ENCODE assay signal across 1 fruit fly cellular context in genomic region chrX:10822678-10823440, dm6.
TF ChIP-seq lines count a peak whose summit lies in the region.

No protein-coding gene starts in this region.

TF ChIP-seq in whole organism, embryonic, 481 proteins besides CTCF, POLR2A, EP300 and RAD21 (continued from another document and continues in another):
- peak; percentile 72 for TF ChIP-seq CG17328 (GFP tag; IDR thresholded peaks at IDR 0.05; lab: Robert Waterston, UW)
- no peak for TF ChIP-seq CG11696 (GFP tag; IDR thresholded peaks at IDR 0.05; lab: Robert Waterston, UW)
- TF ChIP-seq Camta (GFP tag; optimal IDR thresholded peaks at IDR 0.05; lab: Kevin White, UChicago): no peak
- TF ChIP-seq Dip2 (GFP tag; IDR thresholded peaks at IDR 0.05; lab: Robert Waterston, UW): no peak
- 0 out of 2 replicates have a peak, but pooled peaks have one; percentile 37 for TF ChIP-seq Ada2b (GFP tag; IDR thresholded peaks at IDR 0.05; lab: Robert Waterston, UW)
- TF ChIP-seq Max (GFP tag; optimal IDR thresholded peaks at IDR 0.05; lab: Kevin White, UChicago): peak; percentile 30
- peak; percentile 53 for TF ChIP-seq CG17385 (GFP tag; optimal IDR thresholded peaks at IDR 0.05; lab: Kevin White, UChicago)
- no peak for TF ChIP-seq crc (GFP tag; optimal IDR thresholded peaks at IDR 0.05; lab: Kevin White, UChicago)
- TF ChIP-seq CG18619 (GFP tag; optimal IDR thresholded peaks at IDR 0.05; lab: Kevin White, UChicago): peak; percentile 54
- TF ChIP-seq Hr39 (optimal IDR thresholded peaks at IDR 0.05; lab: Kevin White, UChicago): no peak
- no peak for TF ChIP-seq TFAM (GFP tag; optimal IDR thresholded peaks at IDR 0.05; lab: Kevin White, UChicago)
- no peak for TF ChIP-seq Dp (GFP tag; optimal IDR thresholded peaks at IDR 0.05; lab: Kevin White, UChicago)
- TF ChIP-seq Pdp1 (GFP tag; optimal IDR thresholded peaks at IDR 0.05; lab: Kevin White, UChicago): peak; percentile 15 to 41
- TF ChIP-seq CG3065 (GFP tag; optimal IDR thresholded peaks at IDR 0.05; lab: Kevin White, UChicago): peak; percentile 24
- no peak for TF ChIP-seq Antp (GFP tag; optimal IDR thresholded peaks at IDR 0.05; lab: Kevin White, UChicago)
- TF ChIP-seq CG12155 (GFP tag; optimal IDR thresholded peaks at IDR 0.05; lab: Kevin White, UChicago): peak; percentile 33
- peak; percentile 89 for TF ChIP-seq CG12391 (tag; optimal IDR thresholded peaks at IDR 0.05; lab: Kevin White, UChicago)
- TF ChIP-seq CG32772 (GFP tag; IDR thresholded peaks at IDR 0.05; lab: Robert Waterston, UW): peak; percentile 28; the same call in 1 of the 2 replicates
- TF ChIP-seq CG10209 (GFP tag; optimal IDR thresholded peaks at IDR 0.05; lab: Kevin White, UChicago): peak; percentile 75
- peak; percentile 47 for TF ChIP-seq CG12299 (tag; optimal IDR thresholded peaks at IDR 0.05; lab: Kevin White, UChicago)
- no peak for TF ChIP-seq gfzf (GFP tag; optimal IDR thresholded peaks at IDR 0.05; lab: Kevin White, UChicago)
- no peak for TF ChIP-seq gce (GFP tag; IDR thresholded peaks at IDR 0.05; lab: Robert Waterston, UW)
- TF ChIP-seq CG30403 (GFP tag; optimal IDR thresholded peaks at IDR 0.05; lab: Kevin White, UChicago): peak; percentile 56
- peak; percentile 27 for TF ChIP-seq NC2β (GFP tag; optimal IDR thresholded peaks at IDR 0.05; lab: Kevin White, UChicago)
- no peak for TF ChIP-seq CG7963 (GFP tag; IDR thresholded peaks at IDR 0.05; lab: Robert Waterston, UW; ENCODE audit: partially characterized antibody)
- TF ChIP-seq Six4 (GFP tag; optimal IDR thresholded peaks at IDR 0.05; lab: Kevin White, UChicago): peak; percentile 24
- 0 out of 2 replicates have a peak, but pooled peaks have one; percentile 31 for TF ChIP-seq CG3847 (GFP tag; IDR thresholded peaks at IDR 0.05; lab: Robert Waterston, UW)
- no peak for TF ChIP-seq en (GFP tag; optimal IDR thresholded peaks at IDR 0.05; lab: Kevin White, UChicago)
- peak; percentile 63 for TF ChIP-seq CG13296 (GFP tag; optimal IDR thresholded peaks at IDR 0.05; lab: Kevin White, UChicago)
- TF ChIP-seq jing (GFP tag; optimal IDR thresholded peaks at IDR 0.05; lab: Kevin White, UChicago): peak; percentile 32
- peak; percentile 4 for TF ChIP-seq NC2α (GFP tag; optimal IDR thresholded peaks at IDR 0.05; lab: Kevin White, UChicago)
- TF ChIP-seq CG4617 (GFP tag; optimal IDR thresholded peaks at IDR 0.05; lab: Kevin White, UChicago; ENCODE audit: borderline replicate concordance): peak; percentile 34
- peak; percentile 66 for TF ChIP-seq Blimp-1 (GFP tag; optimal IDR thresholded peaks at IDR 0.05; lab: Kevin White, UChicago)
- peak; percentile 77 for TF ChIP-seq Med (GFP tag; lab: Kevin White, UChicago)
- no peak for TF ChIP-seq yki (optimal IDR thresholded peaks at IDR 0.05; lab: Kevin White, UChicago)
- TF ChIP-seq CG6272 (GFP tag; IDR thresholded peaks at IDR 0.05; lab: Robert Waterston, UW): no peak
- TF ChIP-seq jumu (GFP tag; optimal IDR thresholded peaks at IDR 0.05; lab: Kevin White, UChicago): peak; percentile 32
- TF ChIP-seq tap (tag; optimal IDR thresholded peaks at IDR 0.05; lab: Kevin White, UChicago): peak; percentile 68
- TF ChIP-seq HmgD (GFP tag; optimal IDR thresholded peaks at IDR 0.05; lab: Kevin White, UChicago): no peak
- TF ChIP-seq sd (tag; optimal IDR thresholded peaks at IDR 0.05; lab: Kevin White, UChicago): peak; percentile 18
- TF ChIP-seq CG18262 (tag; optimal IDR thresholded peaks at IDR 0.05; lab: Kevin White, UChicago): peak; percentile 89
- TF ChIP-seq abd-A (tag; optimal IDR thresholded peaks at IDR 0.05; lab: Kevin White, UChicago): no peak
- no peak for TF ChIP-seq CG6791 (GFP tag; IDR thresholded peaks at IDR 0.05; lab: Robert Waterston, UW; ENCODE audit: partially characterized antibody)
- peak; percentile 60 for TF ChIP-seq CG1529 (GFP tag; optimal IDR thresholded peaks at IDR 0.05; lab: Kevin White, UChicago)
- TF ChIP-seq CG30431 (GFP tag; optimal IDR thresholded peaks at IDR 0.05; lab: Kevin White, UChicago): peak; percentile 57
- peak; percentile 63 for TF ChIP-seq CG3281 (GFP tag; optimal IDR thresholded peaks at IDR 0.05; lab: Kevin White, UChicago)
- TF ChIP-seq CG16779 (GFP tag; IDR thresholded peaks at IDR 0.05; lab: Robert Waterston, UW): no peak
- TF ChIP-seq Nf-YC (tag; optimal IDR thresholded peaks at IDR 0.05; lab: Kevin White, UChicago): peak; percentile 40
- TF ChIP-seq salm (tag; optimal IDR thresholded peaks at IDR 0.05; lab: Kevin White, UChicago): peak; percentile 40
- no peak for TF ChIP-seq fd64A (GFP tag; optimal IDR thresholded peaks at IDR 0.05; lab: Kevin White, UChicago)
- no peak for TF ChIP-seq Scr (GFP tag; IDR thresholded peaks at IDR 0.05; lab: Robert Waterston, UW; ENCODE audit: partially characterized antibody)
- no peak for TF ChIP-seq Dad (GFP tag; optimal IDR thresholded peaks at IDR 0.05; lab: Kevin White, UChicago)
- TF ChIP-seq fu2 (GFP tag; optimal IDR thresholded peaks at IDR 0.05; lab: Kevin White, UChicago): no peak
- no peak for TF ChIP-seq pita (GFP tag; optimal IDR thresholded peaks at IDR 0.05; lab: Kevin White, UChicago)
- TF ChIP-seq CG2199 (GFP tag; IDR thresholded peaks at IDR 0.05; lab: Robert Waterston, UW): peak; percentile 56; the same call in 1 of the 3 replicates
- TF ChIP-seq CG10565 (GFP tag; optimal IDR thresholded peaks at IDR 0.05; lab: Kevin White, UChicago): no peak
- TF ChIP-seq sug (tag; optimal IDR thresholded peaks at IDR 0.05; lab: Kevin White, UChicago): peak; percentile 18
- no peak for TF ChIP-seq CG7271 (tag; optimal IDR thresholded peaks at IDR 0.05; lab: Kevin White, UChicago)
- peak; percentile 66 for TF ChIP-seq gcm (GFP tag; optimal IDR thresholded peaks at IDR 0.05; lab: Kevin White, UChicago)
- TF ChIP-seq CG8765 (GFP tag; IDR thresholded peaks at IDR 0.05; lab: Robert Waterston, UW): peak; percentile 57; the same call in 1 of the 2 replicates
- peak in 1 of 2 experiments; percentile 9 for TF ChIP-seq Trl (optimal IDR thresholded peaks at IDR 0.05; lab: Kevin White, UChicago)
- TF ChIP-seq Trl (GFP tag; optimal IDR thresholded peaks at IDR 0.05; lab: Kevin White, UChicago): no peak
- no peak for TF ChIP-seq h (optimal IDR thresholded peaks at IDR 0.05; lab: Kevin White, UChicago)
- peak; percentile 56 for TF ChIP-seq E2f1 (GFP tag; IDR thresholded peaks at IDR 0.05; lab: Robert Waterston, UW)
- no peak for TF ChIP-seq B-H2 (GFP tag; optimal IDR thresholded peaks at IDR 0.05; lab: Kevin White, UChicago)
- no peak for TF ChIP-seq CG10543 (GFP tag; optimal IDR thresholded peaks at IDR 0.05; lab: Kevin White, UChicago)
- TF ChIP-seq CG7745 (tag; optimal IDR thresholded peaks at IDR 0.05; lab: Kevin White, UChicago): no peak
- TF ChIP-seq Poxn (GFP tag; IDR thresholded peaks at IDR 0.05; lab: Robert Waterston, UW): no peak
- peak; percentile 29 for TF ChIP-seq nau (GFP tag; optimal IDR thresholded peaks at IDR 0.05; lab: Kevin White, UChicago)
- no peak for TF ChIP-seq cas (GFP tag; IDR thresholded peaks at IDR 0.05; lab: Robert Waterston, UW)
- TF ChIP-seq CG15601 (tag; optimal IDR thresholded peaks at IDR 0.05; lab: Kevin White, UChicago): peak; percentile 62
- TF ChIP-seq wek (GFP tag; optimal IDR thresholded peaks at IDR 0.05; lab: Kevin White, UChicago): peak; percentile 2
- TF ChIP-seq Hr78 (GFP tag; optimal IDR thresholded peaks at IDR 0.05; lab: Kevin White, UChicago): no peak
- no peak for TF ChIP-seq Ravus (GFP tag; IDR thresholded peaks at IDR 0.05; lab: Robert Waterston, UW)
- TF ChIP-seq ftz-f1 (GFP tag; optimal IDR thresholded peaks at IDR 0.05; lab: Kevin White, UChicago): no peak
- no peak for TF ChIP-seq ham (GFP tag; IDR thresholded peaks at IDR 0.05; lab: Robert Waterston, UW)
- TF ChIP-seq Jarid2 (GFP tag; optimal IDR thresholded peaks at IDR 0.05; lab: Kevin White, UChicago): peak; percentile 27
- TF ChIP-seq Atf6 (GFP tag; IDR thresholded peaks at IDR 0.05; lab: Robert Waterston, UW): peak; percentile 26; the same call in 1 of the 2 replicates
- TF ChIP-seq HHEX (GFP tag; optimal IDR thresholded peaks at IDR 0.05; lab: Kevin White, UChicago): peak; percentile 47
- TF ChIP-seq twi (tag; optimal IDR thresholded peaks at IDR 0.05; lab: Kevin White, UChicago): peak; percentile 79
- TF ChIP-seq CG32532 (GFP tag; IDR thresholded peaks at IDR 0.05; lab: Robert Waterston, UW): no peak; the same call in 1 of the 2 replicates
- peak; percentile 89 for TF ChIP-seq Adf1 (GFP tag; IDR thresholded peaks at IDR 0.05; lab: Robert Waterston, UW)
- TF ChIP-seq Hsf (GFP tag; optimal IDR thresholded peaks at IDR 0.05; lab: Kevin White, UChicago): peak; percentile 66
- TF ChIP-seq Xrp1 (GFP tag; IDR thresholded peaks at IDR 0.05; lab: Robert Waterston, UW): peak; percentile 78
- TF ChIP-seq klu (GFP tag; IDR thresholded peaks at IDR 0.05; lab: Robert Waterston, UW): no peak
- TF ChIP-seq run (tag; optimal IDR thresholded peaks at IDR 0.05; lab: Kevin White, UChicago): peak; percentile 26
- TF ChIP-seq D (optimal IDR thresholded peaks at IDR 0.05; lab: Kevin White, UChicago): no peak
- TF ChIP-seq D (GFP tag; optimal IDR thresholded peaks at IDR 0.05; lab: Kevin White, UChicago): peak; percentile 76
- TF ChIP-seq shn (GFP tag; optimal IDR thresholded peaks at IDR 0.05; lab: Kevin White, UChicago): peak; percentile 44
- peak; percentile 59 for TF ChIP-seq tin (GFP tag; optimal IDR thresholded peaks at IDR 0.05; lab: Kevin White, UChicago)
- no peak for TF ChIP-seq CG14014 (GFP tag; IDR thresholded peaks at IDR 0.05; lab: Robert Waterston, UW)
- no peak for TF ChIP-seq CG2129 (GFP tag; IDR thresholded peaks at IDR 0.05; lab: Robert Waterston, UW; ENCODE audit: partially characterized antibody)
- TF ChIP-seq cwo (GFP tag; optimal IDR thresholded peaks at IDR 0.05; lab: Kevin White, UChicago): peak; percentile 47
- no peak for TF ChIP-seq pan (optimal IDR thresholded peaks at IDR 0.05; lab: Kevin White, UChicago)
- TF ChIP-seq pan (GFP tag; optimal IDR thresholded peaks at IDR 0.05 in 1 of 2, IDR thresholded peaks at IDR 0.05 in 1 of 2): no peak
- peak; percentile 51 for TF ChIP-seq HLH3B (GFP tag; IDR thresholded peaks at IDR 0.05; lab: Robert Waterston, UW)
- peak; percentile 39 for TF ChIP-seq CG2202 (tag; optimal IDR thresholded peaks at IDR 0.05; lab: Kevin White, UChicago)
- TF ChIP-seq Ssrp (tag; optimal IDR thresholded peaks at IDR 0.05; lab: Kevin White, UChicago): peak; percentile 80
- TF ChIP-seq bigmax (GFP tag; optimal IDR thresholded peaks at IDR 0.05; lab: Kevin White, UChicago): no peak
- TF ChIP-seq pho (GFP tag; optimal IDR thresholded peaks at IDR 0.05; lab: Kevin White, UChicago): peak; percentile 25
- peak; percentile 83 for TF ChIP-seq nmo (GFP tag; optimal IDR thresholded peaks at IDR 0.05; lab: Kevin White, UChicago)
- no peak for TF ChIP-seq Side (GFP tag; optimal IDR thresholded peaks at IDR 0.05; lab: Kevin White, UChicago)
- TF ChIP-seq grau (tag; optimal IDR thresholded peaks at IDR 0.05; lab: Kevin White, UChicago): peak; percentile 96
- TF ChIP-seq odd (GFP tag; optimal IDR thresholded peaks at IDR 0.05; lab: Kevin White, UChicago): peak; percentile 47
- peak; percentile 76 for TF ChIP-seq CG1603 (tag; optimal IDR thresholded peaks at IDR 0.05; lab: Kevin White, UChicago)
- peak; percentile 51 for TF ChIP-seq Dek (tag; optimal IDR thresholded peaks at IDR 0.05; lab: Kevin White, UChicago)
- peak; percentile 31 for TF ChIP-seq fd3F (GFP tag; optimal IDR thresholded peaks at IDR 0.05; lab: Kevin White, UChicago)
- peak; percentile 13 for TF ChIP-seq bab2 (GFP tag; optimal IDR thresholded peaks at IDR 0.05; lab: Kevin White, UChicago)
- TF ChIP-seq mld (GFP tag; IDR thresholded peaks at IDR 0.05; lab: Robert Waterston, UW; ENCODE audit: partially characterized antibody): no peak
- TF ChIP-seq Fer2 (tag; optimal IDR thresholded peaks at IDR 0.05; lab: Kevin White, UChicago): peak; percentile 33
- TF ChIP-seq Dip3 (GFP tag; optimal IDR thresholded peaks at IDR 0.05; lab: Kevin White, UChicago): no peak
- TF ChIP-seq CG31441 (GFP tag; IDR thresholded peaks at IDR 0.05; lab: Robert Waterston, UW): peak; percentile 85
- TF ChIP-seq fd96Cb (tag; optimal IDR thresholded peaks at IDR 0.05; lab: Kevin White, UChicago): peak; percentile 85
- TF ChIP-seq hbn (GFP tag; IDR thresholded peaks at IDR 0.05; lab: Robert Waterston, UW; ENCODE audit: partially characterized antibody): no peak
- TF ChIP-seq Hr3 (GFP tag; optimal IDR thresholded peaks at IDR 0.05; lab: Kevin White, UChicago): peak; percentile 58
- peak; percentile 81 for TF ChIP-seq CG17829 (tag; optimal IDR thresholded peaks at IDR 0.05; lab: Kevin White, UChicago)
- TF ChIP-seq eve (GFP tag; optimal IDR thresholded peaks at IDR 0.05; lab: Kevin White, UChicago): peak; percentile 39 to 59
- no peak for TF ChIP-seq CG13894 (tag; optimal IDR thresholded peaks at IDR 0.05; lab: Kevin White, UChicago)
- TF ChIP-seq GATAe (GFP tag; conservative IDR thresholded peaks at IDR 0.05; lab: Robert Waterston, UW): no peak
- TF ChIP-seq lilli (GFP tag; optimal IDR thresholded peaks at IDR 0.05; lab: Kevin White, UChicago): peak; percentile 42
- peak; percentile 51 for TF ChIP-seq CG1602 (GFP tag; optimal IDR thresholded peaks at IDR 0.05; lab: Kevin White, UChicago)
- TF ChIP-seq dpn (GFP tag; optimal IDR thresholded peaks at IDR 0.05; lab: Kevin White, UChicago): peak in 1 of 2 experiments; percentile 40
- peak; percentile 91 for TF ChIP-seq CG8924 (tag; optimal IDR thresholded peaks at IDR 0.05; lab: Kevin White, UChicago)
- TF ChIP-seq chinmo (GFP tag; IDR thresholded peaks at IDR 0.05; lab: Robert Waterston, UW; ENCODE audit: partially characterized antibody): no peak
- TF ChIP-seq Mad (GFP tag; optimal IDR thresholded peaks at IDR 0.05; lab: Kevin White, UChicago): peak; percentile 35
- TF ChIP-seq HLHmδ (GFP tag; optimal IDR thresholded peaks at IDR 0.05; lab: Kevin White, UChicago): no peak
- no peak for TF ChIP-seq knrl (GFP tag; IDR thresholded peaks at IDR 0.05; lab: Robert Waterston, UW; ENCODE audit: partially characterized antibody)
- peak; percentile 86 for TF ChIP-seq CG18599 (GFP tag; optimal IDR thresholded peaks at IDR 0.05; lab: Kevin White, UChicago)
- TF ChIP-seq CG11560 (tag; IDR thresholded peaks at IDR 0.05; lab: Robert Waterston, UW): no peak
- TF ChIP-seq cad (GFP tag; optimal IDR thresholded peaks at IDR 0.05; lab: Kevin White, UChicago): no peak
- TF ChIP-seq CG1024 (GFP tag; IDR thresholded peaks at IDR 0.05; lab: Robert Waterston, UW): no peak
- peak; percentile 0 for TF ChIP-seq ems (GFP tag; optimal IDR thresholded peaks at IDR 0.05; lab: Kevin White, UChicago)
- no peak for TF ChIP-seq CG13287 (GFP tag; IDR thresholded peaks at IDR 0.05; lab: Robert Waterston, UW; ENCODE audit: partially characterized antibody)
